Worm (Caenorhabditis elegans): ENCODE data around the gene bgnt-1.1.
A peak's percentile ranks its signal among the peaks of the same experiment; 100 is the strongest.

bgnt-1.1 gene

DNA sequence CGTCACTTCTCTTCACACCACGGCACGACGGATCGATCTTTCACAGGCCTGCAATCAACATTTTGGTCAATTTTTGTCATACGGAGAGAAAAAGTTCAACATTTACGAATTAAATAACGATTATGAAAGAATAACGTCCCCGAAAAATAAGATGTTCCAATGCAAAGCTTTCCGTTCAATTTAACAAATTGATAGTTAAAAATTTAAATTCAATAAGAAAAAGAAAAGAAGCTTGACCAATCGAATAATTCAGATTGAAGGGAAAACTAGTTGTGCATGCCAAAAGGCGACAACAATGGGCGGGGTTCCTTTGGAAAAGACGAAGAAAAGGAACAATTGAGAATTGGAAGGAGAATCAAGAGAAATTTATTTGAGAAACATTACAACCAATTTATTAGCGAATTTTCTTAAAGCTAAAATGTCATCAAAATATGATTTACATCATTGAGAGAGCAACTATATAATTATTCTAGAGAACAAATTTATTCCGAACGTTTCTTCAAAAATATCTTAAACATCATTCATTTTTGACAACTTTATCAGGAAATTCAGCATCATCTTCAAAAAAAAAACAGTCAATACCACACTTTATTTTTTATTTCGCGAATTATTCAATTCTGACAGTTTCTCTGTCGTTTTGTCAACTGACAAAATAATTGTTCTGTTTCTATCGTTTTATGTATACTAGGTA is 29.1 kb downstream of the bgnt-1.1 start, which contains the start of gene tax-6:
Gene tax-6, minus strand, starts transcription at position 51 of the 691 bp plus-strand sequence.
- TF ChIP-seq dao-5 (tag; optimal IDR thresholded peaks at IDR 0.05) (no peak), him-1 (tag; optimal IDR thresholded peaks at IDR 0.05) (no peak), W03F9.2 (tag; optimal IDR thresholded peaks at IDR 0.05) (no peak)

- no peak for TF ChIP-seq dao-5 (tag; optimal IDR thresholded peaks at IDR 0.05)
- peak; percentile 4 for TF ChIP-seq W03F9.2 (tag; optimal IDR thresholded peaks at IDR 0.05)
Measured at ce11 chrIV:10502345-10502744, 29.8 kb downstream of the bgnt-1.1 start.

DNA sequence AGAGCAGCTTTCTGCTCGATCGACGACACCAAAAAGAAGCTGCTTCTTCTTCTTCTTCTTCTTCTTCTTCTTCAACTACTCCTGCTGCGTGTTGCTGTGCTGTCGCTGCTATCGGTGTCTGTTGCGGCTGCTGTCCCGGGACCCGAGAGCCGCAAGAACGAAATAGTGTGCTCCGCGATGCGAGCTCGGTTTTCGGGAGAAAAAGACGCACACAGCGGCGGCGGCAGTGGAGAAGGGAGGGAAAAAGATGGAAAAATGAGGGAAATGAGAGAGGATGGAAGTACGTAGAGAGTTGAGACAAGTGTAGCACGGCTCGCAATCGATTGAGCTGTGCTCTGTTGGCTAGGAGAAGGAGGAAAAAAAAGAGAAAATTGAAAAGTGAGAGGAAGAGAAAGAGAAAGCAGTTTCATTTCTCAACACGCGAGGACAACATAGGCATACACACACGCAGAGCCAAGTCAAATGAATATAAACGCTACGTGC is 31.2 kb downstream of the bgnt-1.1 start:
- TF ChIP-seq him-1 (tag; optimal IDR thresholded peaks at IDR 0.05) (peak; percentile 70), W03F9.2 (tag; optimal IDR thresholded peaks at IDR 0.05) (no peak)

ce11 chrIV:10505016-10505415 is 32.4 kb downstream of the bgnt-1.1 start:
- TF ChIP-seq dao-5 (tag; optimal IDR thresholded peaks at IDR 0.05): no peak
- TF ChIP-seq him-1 (tag; optimal IDR thresholded peaks at IDR 0.05): no peak
- no peak for TF ChIP-seq W03F9.2 (tag; optimal IDR thresholded peaks at IDR 0.05)

ce11 chrIV:10506016-10506415 is 33.4 kb downstream of the bgnt-1.1 start:
- TF ChIP-seq dao-5 (tag; optimal IDR thresholded peaks at IDR 0.05) (no peak), W03F9.2 (tag; optimal IDR thresholded peaks at IDR 0.05) (no peak), him-1 (tag; optimal IDR thresholded peaks at IDR 0.05) (no peak)

DNA sequence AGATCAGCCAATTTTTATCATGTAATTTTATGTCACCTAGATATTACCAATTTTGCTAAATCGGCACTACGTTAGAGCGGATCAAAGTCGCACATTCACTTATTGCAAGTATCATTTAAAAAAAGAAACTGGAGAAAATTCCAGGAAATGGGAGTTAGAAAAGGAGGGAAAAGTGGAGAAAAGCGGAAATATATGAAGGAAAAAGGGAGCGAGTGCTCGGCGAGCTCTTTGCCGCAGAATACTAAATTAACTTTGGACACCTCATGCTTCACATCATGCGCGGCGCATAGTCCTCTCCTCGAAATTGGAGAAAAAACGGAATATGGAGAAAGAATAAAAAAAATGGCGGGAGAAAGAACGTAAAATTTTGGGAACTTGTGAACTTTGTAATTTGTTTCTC is 35.0 kb downstream of the bgnt-1.1 start:
- TF ChIP-seq him-1 (tag; optimal IDR thresholded peaks at IDR 0.05): peak; percentile 14
- TF ChIP-seq W03F9.2 (tag; optimal IDR thresholded peaks at IDR 0.05): no peak

ce11 chrIV:10511432-10511831 is 38.9 kb downstream of the bgnt-1.1 start:
- TF ChIP-seq him-1 (tag; optimal IDR thresholded peaks at IDR 0.05) (no peak), dao-5 (tag; optimal IDR thresholded peaks at IDR 0.05) (no peak)

ce11 chrIV:10512752-10513151 is 40.2 kb downstream of the bgnt-1.1 start:
- TF ChIP-seq dao-5 (tag; optimal IDR thresholded peaks at IDR 0.05): no peak
- no peak for TF ChIP-seq him-1 (tag; optimal IDR thresholded peaks at IDR 0.05)
- no peak for TF ChIP-seq W03F9.2 (tag; optimal IDR thresholded peaks at IDR 0.05)

ce11 chrIV:10513266-10513665 is 40.7 kb downstream of the bgnt-1.1 start:
- TF ChIP-seq W03F9.2 (tag; optimal IDR thresholded peaks at IDR 0.05) (no peak), dao-5 (tag; optimal IDR thresholded peaks at IDR 0.05) (no peak), him-1 (tag; optimal IDR thresholded peaks at IDR 0.05) (no peak)

DNA sequence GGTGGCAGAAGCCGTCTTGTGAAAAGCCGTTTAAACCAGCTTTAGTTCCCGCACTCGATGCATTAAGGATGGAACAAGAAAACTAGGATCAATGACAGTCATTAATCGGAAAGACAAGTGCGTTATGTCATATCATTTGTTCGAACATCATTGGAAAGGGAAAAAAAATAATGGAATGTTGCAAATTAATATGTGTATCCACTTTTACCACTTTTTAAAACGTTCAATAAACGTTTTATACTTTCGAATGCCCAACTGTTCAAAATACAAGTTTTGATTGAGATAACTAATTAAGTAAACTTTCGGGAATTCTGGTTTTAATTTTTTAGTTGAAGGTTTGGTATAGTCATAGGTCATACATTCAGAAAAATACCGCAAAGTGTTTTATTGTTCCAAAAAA is 42.5 kb downstream of the bgnt-1.1 start, which contains the start of gene C02F4.4:
Gene C02F4.4, minus strand, starts transcription at position 101 of the 400 bp plus-strand sequence.
- no peak for TF ChIP-seq W03F9.2 (tag; optimal IDR thresholded peaks at IDR 0.05)
- TF ChIP-seq dao-5 (tag; optimal IDR thresholded peaks at IDR 0.05): no peak
- TF ChIP-seq him-1 (tag; optimal IDR thresholded peaks at IDR 0.05): no peak

DNA sequence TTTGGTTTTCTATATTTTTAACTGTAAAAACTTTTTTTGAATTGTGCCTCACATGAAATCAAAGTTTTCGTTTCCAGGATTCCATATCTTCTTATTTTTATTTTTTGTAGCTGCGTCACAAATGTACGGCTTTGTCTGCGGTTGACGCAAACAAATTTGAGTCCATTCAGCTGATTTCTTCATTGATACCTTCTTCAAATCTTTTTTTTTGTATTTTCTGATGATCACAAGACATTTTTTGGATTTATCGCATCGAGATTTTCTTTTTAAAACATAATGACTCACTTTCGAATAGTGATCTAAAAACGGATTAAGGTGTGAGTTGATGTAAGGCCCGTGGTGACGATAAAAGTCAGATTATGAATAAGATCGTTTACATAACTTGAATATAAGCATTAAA is 46.1 kb downstream of the bgnt-1.1 start:
- no peak for TF ChIP-seq him-1 (tag; optimal IDR thresholded peaks at IDR 0.05)
- no peak for TF ChIP-seq dao-5 (tag; optimal IDR thresholded peaks at IDR 0.05)
- no peak for TF ChIP-seq W03F9.2 (tag; optimal IDR thresholded peaks at IDR 0.05)

- TF ChIP-seq him-1 (tag; optimal IDR thresholded peaks at IDR 0.05) (no peak), W03F9.2 (tag; optimal IDR thresholded peaks at IDR 0.05) (no peak)
Measured at ce11 chrIV:10521106-10521505, 48.5 kb downstream of the bgnt-1.1 start, which contains the start of gene cal-4. Gene cal-4 (plus strand): TSS chrIV:10521406.

DNA sequence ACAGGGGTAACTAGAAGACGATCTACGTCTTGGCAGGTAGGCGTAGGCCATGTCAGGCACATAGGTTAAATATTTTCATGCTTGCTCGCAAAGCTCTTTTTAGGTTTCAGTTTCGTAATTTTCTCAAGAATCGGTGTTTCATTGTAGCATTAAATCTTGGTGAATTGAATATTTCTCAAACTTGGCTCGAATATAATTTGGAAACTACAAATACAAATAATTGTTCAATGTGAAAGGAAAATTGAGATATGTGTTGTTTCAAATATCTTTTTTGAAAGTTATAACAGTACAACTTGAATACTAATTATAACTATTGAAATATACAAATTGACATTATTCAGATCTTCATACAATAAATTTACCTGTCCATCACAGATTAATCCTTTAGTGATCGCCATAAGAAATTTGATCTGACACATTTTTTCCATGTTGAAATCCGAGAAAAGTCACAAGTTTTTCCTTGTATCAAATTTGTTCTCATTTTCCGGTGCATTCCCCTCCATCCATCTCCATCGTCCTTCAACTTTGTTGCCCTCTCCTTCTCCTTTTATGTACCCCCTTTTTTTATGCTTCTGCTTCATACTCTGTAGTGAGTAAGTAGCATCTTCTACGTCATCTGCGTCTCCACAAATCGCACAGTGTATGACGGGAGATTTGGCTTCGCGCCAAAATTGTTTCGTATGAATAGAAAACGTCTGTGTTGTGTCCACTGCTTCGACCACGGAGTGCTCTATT is 51.7 kb downstream of the bgnt-1.1 start, which contains the start of gene C02F4.5:
Gene C02F4.5, minus strand, starts transcription at position 51 of the 735 bp plus-strand sequence.
- TF ChIP-seq dao-5 (tag; optimal IDR thresholded peaks at IDR 0.05) (no peak), him-1 (tag; optimal IDR thresholded peaks at IDR 0.05) (no peak), W03F9.2 (tag; optimal IDR thresholded peaks at IDR 0.05) (no peak)
